Worm (Caenorhabditis elegans): ENCODE measurements around the gene T24H7.2.

DNA sequence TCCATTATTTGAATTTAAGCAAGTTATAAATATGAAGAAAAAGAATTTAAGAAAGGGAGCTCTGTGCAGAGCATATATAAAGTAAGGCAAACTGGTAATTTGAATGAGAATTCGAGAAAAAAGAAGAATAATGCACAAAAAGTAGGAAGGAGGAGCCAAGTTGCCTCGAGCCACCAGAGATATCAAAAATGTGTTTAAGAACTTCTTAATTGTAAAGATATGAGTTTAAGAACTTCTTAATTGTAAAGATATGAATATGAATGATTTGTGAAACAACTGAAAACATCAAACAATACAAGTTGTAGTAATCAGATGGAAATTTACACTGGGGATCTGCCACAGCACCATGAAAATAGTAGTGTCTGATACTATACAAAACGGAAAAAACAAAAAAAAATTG lies 39.8 kb downstream of the T24H7.2 start, which contains the start of gene F13H8.6:
- TF ChIP-seq ref-1 (GFP tag; conservative IDR thresholded peaks at IDR 0.05) (no peak), cog-1 (tag; optimal IDR thresholded peaks at IDR 0.05) (no peak), ztf-23 (GFP tag; IDR thresholded peaks at IDR 0.05) (no peak), klf-2 (GFP tag; conservative IDR thresholded peaks at IDR 0.05) (no peak), ztf-29 (GFP tag; IDR thresholded peaks at IDR 0.05) (no peak), T22C8.4 (GFP tag; IDR thresholded peaks at IDR 0.05) (no peak), med-1 (GFP tag; optimal IDR thresholded peaks at IDR 0.05; ENCODE audit: insufficient read depth) (no peak), flt-1 (GFP tag; IDR thresholded peaks at IDR 0.05) (no peak)
